Fruit fly (Drosophila melanogaster): ENCODE data around the gene CG9521.
A peak's percentile ranks its signal among the peaks of the same experiment; 100 is the strongest.

The CG9521 gene

dm6 chrX:14882536-14883118, 29.6 kb upstream of the CG9521 start, which contains the start of the genes CG45064 and CG45065 (continued):
- TF ChIP-seq Xrp1 (GFP tag; IDR thresholded peaks at IDR 0.05) (peak; percentile 87), lov (optimal IDR thresholded peaks at IDR 0.05) (no peak), lov (GFP tag; IDR thresholded peaks at IDR 0.05) (no peak; the same call in 1 of the 3 replicates), lilli (GFP tag; optimal IDR thresholded peaks at IDR 0.05) (peak; percentile 79), Pdp1 (GFP tag; optimal IDR thresholded peaks at IDR 0.05) (peak; percentile 72 to 73), CG2889 (GFP tag; IDR thresholded peaks at IDR 0.05) (0 out of 3 replicates have a peak, but pooled peaks have one; percentile 57), gcm (GFP tag; optimal IDR thresholded peaks at IDR 0.05) (peak; percentile 84), Kr (GFP tag; optimal IDR thresholded peaks at IDR 0.05) (no peak), CG3838 (GFP tag; optimal IDR thresholded peaks at IDR 0.05) (peak; percentile 13), CG3281 (GFP tag; optimal IDR thresholded peaks at IDR 0.05) (peak; percentile 69), CG18011 (GFP tag; optimal IDR thresholded peaks at IDR 0.05) (peak; percentile 32), Jarid2 (GFP tag; optimal IDR thresholded peaks at IDR 0.05) (peak; percentile 46), tap (tag; optimal IDR thresholded peaks at IDR 0.05) (peak; percentile 86), B-H2 (GFP tag; optimal IDR thresholded peaks at IDR 0.05) (no peak), Fer3 (tag; optimal IDR thresholded peaks at IDR 0.05) (peak; percentile 65), exex (tag; optimal IDR thresholded peaks at IDR 0.05) (peak; percentile 11), CG42726 (GFP tag; IDR thresholded peaks at IDR 0.05; ENCODE audit: partially characterized antibody) (no peak), pb (GFP tag; optimal IDR thresholded peaks at IDR 0.05) (peak; percentile 80), H15 (GFP tag; IDR thresholded peaks at IDR 0.05) (peak; percentile 86), bcd (GFP tag; optimal IDR thresholded peaks at IDR 0.05) (peak; percentile 81), CG7745 (tag; optimal IDR thresholded peaks at IDR 0.05) (no peak), CG8765 (GFP tag; IDR thresholded peaks at IDR 0.05) (no peak), CG11093 (GFP tag; IDR thresholded peaks at IDR 0.05) (peak; percentile 76), grn (GFP tag; optimal IDR thresholded peaks at IDR 0.05) (peak; percentile 2), tgo (GFP tag; IDR thresholded peaks at IDR 0.05) (peak; percentile 66), gsb (GFP tag; IDR thresholded peaks at IDR 0.05) (no peak), dpn (GFP tag; optimal IDR thresholded peaks at IDR 0.05) (peak; percentile 79 to 85), HLH3B (GFP tag; IDR thresholded peaks at IDR 0.05) (peak; percentile 94), slp2 (GFP tag; optimal IDR thresholded peaks at IDR 0.05) (peak; percentile 80), Max (GFP tag; optimal IDR thresholded peaks at IDR 0.05) (peak; percentile 52), CG1529 (GFP tag; optimal IDR thresholded peaks at IDR 0.05) (peak; percentile 84), CG32532 (GFP tag; IDR thresholded peaks at IDR 0.05) (peak; percentile 56), CG14965 (GFP tag; optimal IDR thresholded peaks at IDR 0.05; ENCODE audit: borderline replicate concordance) (peak; percentile 0), CG1647 (GFP tag; optimal IDR thresholded peaks at IDR 0.05) (peak; percentile 66), CG13123 (GFP tag; optimal IDR thresholded peaks at IDR 0.05) (peak; percentile 56), ftz-f1 (GFP tag; optimal IDR thresholded peaks at IDR 0.05) (no peak), HLH54F (GFP tag; optimal IDR thresholded peaks at IDR 0.05) (peak; percentile 81), HmgZ (tag; optimal IDR thresholded peaks at IDR 0.05) (peak; percentile 61), CG10959 (GFP tag; IDR thresholded peaks at IDR 0.05) (no peak), p53 (GFP tag; optimal IDR thresholded peaks at IDR 0.05) (peak; percentile 59), ham (GFP tag; IDR thresholded peaks at IDR 0.05) (no peak), Trl (optimal IDR thresholded peaks at IDR 0.05) (no peak), Trl (GFP tag; optimal IDR thresholded peaks at IDR 0.05) (peak; percentile 79), CG17829 (tag; optimal IDR thresholded peaks at IDR 0.05) (peak; percentile 86), CG6765 (GFP tag; optimal IDR thresholded peaks at IDR 0.05) (peak; percentile 23), Nf-YB (GFP tag; optimal IDR thresholded peaks at IDR 0.05) (peak; percentile 67), Bgb (GFP tag; IDR thresholded peaks at IDR 0.05; ENCODE audit: partially characterized antibody) (no peak), CG30431 (GFP tag; optimal IDR thresholded peaks at IDR 0.05) (peak; percentile 51), pho (GFP tag; optimal IDR thresholded peaks at IDR 0.05) (peak; percentile 73), Lim3 (GFP tag; IDR thresholded peaks at IDR 0.05) (peak; percentile 68), CG15601 (tag; optimal IDR thresholded peaks at IDR 0.05) (peak; percentile 89)

Data from whole organism, embryonic.